Worm (Caenorhabditis elegans) whole organism, young adult: ENCODE results near the gene ceh-63.

Experiments used
- B0336.3 ChIP-seq: fragments of 200-800 bp; sonication (Bioruptor generic); IDR thresholded peaks from 2 replicates; pipeline ENCODE4 v1.3.6; 2022; ENCODE audit warnings: missing genetic modification characterization, missing compliant biosample characterization
- F39B2.1 ChIP-seq: fragments of 200-800 bp; sonication (Bioruptor generic); IDR thresholded peaks from 2 replicates; pipeline ENCODE4 v1.3.6; 2022; ENCODE audit warnings: missing genetic modification reagents, missing genetic modification characterization, missing compliant biosample characterization
- K11D2.4 ChIP-seq: fragments of 200-800 bp; sonication (Bioruptor generic); IDR thresholded peaks from 2 replicates; pipeline ENCODE4 v1.3.6; 2022; ENCODE audit warnings: missing genetic modification reagents, missing genetic modification characterization, missing compliant biosample characterization
- ama-1 ChIP-seq, 3 experiments: fragments of 150-350 bp in 1 of 3; sonication (generic microtip) in 2 of 3; optimal IDR thresholded peaks; 2 replicates each; lab custom pipeline; 2014 to 2018; ENCODE audit warnings: missing biosample characterization in 2 of 3, missing genetic modification characterization in 2 of 3, missing genetic modification reagents in 2 of 3
- athp-1 ChIP-seq: sonication (generic microtip); optimal IDR thresholded peaks from 2 replicates; lab custom pipeline; 2017; ENCODE audit warnings: mild to moderate bottlenecking, missing genetic modification characterization, missing compliant biosample characterization
- egrh-3 ChIP-seq: fragments of 200-800 bp; sonication (Bioruptor generic); IDR thresholded peaks from 2 replicates; pipeline ENCODE4 v1.3.6; 2022; ENCODE audit warnings: missing genetic modification reagents, missing genetic modification characterization, missing compliant biosample characterization
- lin-26 ChIP-seq: fragments of 200-800 bp; sonication (Bioruptor generic); IDR thresholded peaks from 2 replicates; pipeline ENCODE4 v1.3.6; 2022; ENCODE audit warnings: missing genetic modification reagents, missing genetic modification characterization, missing compliant biosample characterization
- lin-40 ChIP-seq: sonication (generic microtip); optimal IDR thresholded peaks from 2 replicates; lab custom pipeline; 2016; ENCODE audit warnings: missing genetic modification characterization, mild to moderate bottlenecking, missing compliant biosample characterization, missing genotype, missing genetic modification reagents
- lin-54 ChIP-seq: fragments of 200-800 bp; sonication (Bioruptor generic); optimal IDR thresholded peaks from 2 replicates; lab custom pipeline; 2018; ENCODE audit warnings: mild to moderate bottlenecking, missing genetic modification characterization, missing compliant biosample characterization
- mcd-1 ChIP-seq: fragments of 200-800 bp; sonication (Bioruptor generic); IDR thresholded peaks from 2 replicates; pipeline ENCODE4 v1.3.6; 2022; ENCODE audit warnings: missing genetic modification reagents, missing genetic modification characterization, missing compliant biosample characterization
- sea-2 ChIP-seq: fragments of 200-800 bp; sonication (Bioruptor generic); IDR thresholded peaks from 2 replicates; pipeline ENCODE4 v1.3.6; 2022; ENCODE audit warnings: missing genetic modification characterization, missing compliant biosample characterization
- unc-130 ChIP-seq: sonication (generic microtip); optimal IDR thresholded peaks from 2 replicates; lab custom pipeline; 2016; ENCODE audit warnings: missing genetic modification reagents, missing genetic modification characterization, missing compliant biosample characterization

DNA sequence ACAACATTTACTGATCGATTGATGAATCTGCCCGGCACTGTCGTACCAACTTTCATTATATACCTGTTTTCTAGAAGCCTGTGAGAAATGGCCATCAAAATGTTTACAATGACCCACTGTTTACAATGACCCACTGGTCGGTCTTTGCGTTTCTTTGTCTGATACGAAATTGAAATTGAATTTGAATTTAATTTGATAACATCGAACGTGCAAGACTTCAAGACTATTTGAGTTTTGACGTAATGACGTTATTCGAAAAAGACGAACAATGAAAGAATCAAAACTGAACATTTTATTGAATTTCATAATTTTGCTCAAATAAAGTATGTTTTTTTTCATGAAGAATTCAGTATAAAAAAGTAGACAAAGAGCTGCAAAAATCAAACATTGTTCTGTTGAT is 1.9 kb downstream of the ceh-63 start, which contains the start of gene C02F12.5:
- TF ChIP-seq B0336.3, result no peak
- no peak for TF ChIP-seq F39B2.1 (GFP tag; lab: Robert Waterston, UW)
- no peak for TF ChIP-seq lin-54 (GFP tag; lab: Kevin White, UChicago)
- TF ChIP-seq mcd-1 (GFP tag; lab: Robert Waterston, UW), result no peak
- no peak for TF ChIP-seq K11D2.4 (GFP tag; lab: Robert Waterston, UW)
- no peak for TF ChIP-seq athp-1
- no peak for TF ChIP-seq ama-1 (optimal IDR thresholded peaks at IDR 0.05; lab: Kevin White, UChicago)
- no peak for TF ChIP-seq ama-1 (GFP tag; optimal IDR thresholded peaks at IDR 0.05; lab: Kevin White, UChicago)
- no peak for TF ChIP-seq unc-130 (GFP tag; lab: Kevin White, UChicago)
- no peak for TF ChIP-seq lin-26 (GFP tag; lab: Robert Waterston, UW)
- TF ChIP-seq sea-2 (GFP tag; lab: Robert Waterston, UW), result no peak
- TF ChIP-seq lin-40, result no peak
- no peak for TF ChIP-seq egrh-3 (GFP tag; lab: Robert Waterston, UW)
